Fruit fly (Drosophila melanogaster) whole organism: Measurements from ENCODE around the gene CG46059.

Experiments used
- psq ChIP-seq: fragments of >200 bp; optimal IDR thresholded peaks from 2 replicates; lab custom pipeline; 2017
- usp ChIP-seq: fragments of >200 bp; optimal IDR thresholded peaks from 2 replicates; lab custom pipeline; 2017; ENCODE audit warnings: missing biosample characterization, missing genetic modification characterization, mixed read lengths

DNA sequence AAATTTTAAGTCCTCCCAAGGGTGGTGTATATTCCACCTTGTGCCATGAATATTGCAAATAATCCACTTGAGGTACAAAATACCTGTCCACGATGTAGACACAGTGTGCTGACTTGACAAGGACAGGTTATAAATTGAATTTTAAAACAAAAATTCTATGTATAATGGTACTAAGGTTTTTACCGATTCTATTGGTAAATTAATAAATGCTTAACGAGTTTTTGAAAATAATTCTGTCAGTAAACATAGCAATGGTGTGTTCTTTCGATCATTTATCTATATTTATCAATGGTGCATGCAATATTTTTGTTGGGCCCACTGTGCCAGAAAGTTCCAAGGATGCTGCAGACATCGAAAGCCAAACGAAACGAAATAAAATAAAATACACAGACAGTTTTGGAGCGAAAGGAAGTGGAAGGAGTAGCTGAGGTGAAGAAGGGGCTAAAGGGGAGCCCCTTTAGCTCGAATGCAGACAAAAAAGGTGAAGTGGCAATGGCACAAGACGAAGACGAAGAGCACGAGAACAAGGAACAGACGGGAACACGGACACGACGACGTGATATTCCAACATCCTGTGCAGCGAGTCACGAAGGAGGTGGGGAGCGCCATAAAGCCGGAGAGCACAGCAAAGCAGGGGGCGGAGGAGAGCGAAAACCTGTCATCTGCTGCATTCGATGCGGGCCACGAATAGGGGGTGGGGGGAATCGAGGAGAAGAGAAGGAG is 47.5 kb downstream of the CG46059 start:
- TF ChIP-seq usp (GFP tag; lab: Kevin White, UChicago) (no peak), psq (lab: Kevin White, UChicago) (no peak)
